Worm (Caenorhabditis elegans) whole organism, mixed stage, embryonic: Measurements from ENCODE around the gene C50E3.6.

ENCODE experiments used
- flh-1 ChIP-seq: fragments of 200-800 bp; sonication (Bioruptor generic); optimal IDR thresholded peaks from 2 replicates; lab custom pipeline; 2018; ENCODE audit warnings: mild to moderate bottlenecking, missing genetic modification characterization, moderate library complexity, missing compliant biosample characterization
- lin-13 ChIP-seq: fragments of 150-350 bp; optimal IDR thresholded peaks from 2 replicates; lab custom pipeline; 2014; ENCODE audit warnings: missing biosample characterization, missing genetic modification characterization
- nhr-12 ChIP-seq: fragments of 150-350 bp; optimal IDR thresholded peaks from 2 replicates; lab custom pipeline; 2014; ENCODE audit warnings: missing biosample characterization, missing genetic modification characterization
- nhr-2 ChIP-seq: fragments of 150-350 bp; optimal IDR thresholded peaks from 2 replicates; lab custom pipeline; 2014; ENCODE audit warnings: missing biosample characterization, missing genetic modification characterization
- nhr-237 ChIP-seq: fragments of 150-350 bp; optimal IDR thresholded peaks from 2 replicates; lab custom pipeline; 2014; ENCODE audit warnings: missing biosample characterization, missing genetic modification characterization

DNA sequence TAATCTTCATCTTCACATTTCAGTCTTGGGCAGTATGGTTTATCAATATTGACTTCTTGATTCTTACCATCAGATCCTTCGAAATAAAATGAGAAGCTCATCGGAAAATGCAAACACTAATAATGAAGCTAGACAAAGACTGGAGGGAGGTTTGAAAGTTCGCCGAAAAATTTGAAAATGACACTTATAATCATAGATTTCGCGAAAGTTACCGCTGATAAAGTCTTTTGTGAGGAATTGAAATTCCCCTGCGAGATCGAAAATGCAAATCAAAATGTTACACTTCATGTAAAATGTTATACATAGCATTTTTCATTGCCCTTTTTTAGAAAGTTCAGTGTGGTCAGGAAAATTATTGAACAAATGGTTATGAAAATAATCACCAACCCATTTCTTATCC is 7.9 kb upstream of the C50E3.6 start, which contains the start of gene C50E3.7:
- no peak for TF ChIP-seq nhr-12 (tag; lab: Kevin White, UChicago)
- no peak for TF ChIP-seq flh-1 (GFP tag; lab: Kevin White, UChicago)
- TF ChIP-seq lin-13 (tag; lab: Kevin White, UChicago): no peak
- TF ChIP-seq nhr-237 (tag; lab: Kevin White, UChicago): no peak
- no peak for TF ChIP-seq nhr-2 (tag; lab: Kevin White, UChicago)
